Fruit fly (Drosophila melanogaster) whole organism: ENCODE measurements around the gene CG33723.

Experiments used
- CG8478 ChIP-seq: fragments of >200 bp; optimal IDR thresholded peaks from 2 replicates; lab custom pipeline; 2018; ENCODE audit warnings: inconsistent platforms
- Dll ChIP-seq: fragments of >200 bp; optimal IDR thresholded peaks from 2 replicates; lab custom pipeline; 2017
- EcR ChIP-seq, 2 experiments: fragments of >200 bp; optimal IDR thresholded peaks; 2 replicates each; lab custom pipeline; 2017; ENCODE audit warnings: missing biosample characterization in 2 of 2, missing genetic modification characterization in 2 of 2, missing genetic modification reagents in 2 of 2
- pan ChIP-seq: fragments of >200 bp; optimal IDR thresholded peaks from 2 replicates; lab custom pipeline; 2017
- psq ChIP-seq: fragments of >200 bp; optimal IDR thresholded peaks from 2 replicates; lab custom pipeline; 2017
- usp ChIP-seq: fragments of >200 bp; optimal IDR thresholded peaks from 2 replicates; lab custom pipeline; 2017; ENCODE audit warnings: missing biosample characterization, missing genetic modification characterization, mixed read lengths

The CG33723 gene

DNA sequence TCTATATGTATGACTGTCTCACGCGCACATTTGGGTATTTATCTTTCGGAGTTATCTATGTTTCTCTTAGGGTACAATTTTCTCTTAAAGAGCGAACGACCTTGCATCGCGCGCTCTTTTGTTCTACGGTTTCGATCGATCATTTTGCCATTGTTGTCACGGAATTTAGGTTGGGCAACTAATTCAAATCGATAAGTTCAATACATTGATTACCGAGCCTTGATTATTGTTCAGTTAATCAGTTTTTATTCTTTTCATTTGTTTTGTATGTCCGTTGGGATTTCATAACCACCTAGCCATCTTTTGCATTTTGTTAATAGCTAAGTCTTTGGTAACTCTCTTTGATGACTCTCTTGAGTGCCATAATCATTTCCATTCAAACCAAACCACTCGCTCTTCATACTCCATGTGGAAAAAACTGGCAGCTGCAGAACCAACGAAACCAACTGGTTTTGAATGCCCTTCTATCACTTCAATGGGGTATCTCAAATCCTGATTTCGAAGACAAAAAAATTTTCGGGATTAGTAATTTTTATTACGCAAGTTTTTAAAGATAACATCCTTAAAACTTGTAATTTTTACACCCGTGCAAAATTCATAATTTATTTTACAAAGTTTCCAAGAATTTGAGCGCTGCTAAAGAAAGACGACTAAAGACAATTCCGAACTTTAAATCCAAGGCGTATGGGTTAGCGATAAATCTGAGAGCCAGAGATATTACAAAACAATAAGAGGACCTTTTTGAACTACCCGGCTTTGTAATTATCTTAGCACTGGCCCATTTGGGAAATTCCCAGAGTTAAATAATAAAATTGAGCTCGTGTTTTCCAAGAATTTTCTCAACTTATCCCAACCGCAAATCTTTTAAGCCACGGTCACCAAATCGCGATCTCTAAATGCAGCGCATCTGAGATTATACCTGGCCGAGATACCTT, 8.0 kb upstream of the CG33723 start:
- no peak for TF ChIP-seq psq (lab: Kevin White, UChicago)
- peak; percentile 42 for TF ChIP-seq CG8478 (lab: Kevin White, UChicago)

DNA sequence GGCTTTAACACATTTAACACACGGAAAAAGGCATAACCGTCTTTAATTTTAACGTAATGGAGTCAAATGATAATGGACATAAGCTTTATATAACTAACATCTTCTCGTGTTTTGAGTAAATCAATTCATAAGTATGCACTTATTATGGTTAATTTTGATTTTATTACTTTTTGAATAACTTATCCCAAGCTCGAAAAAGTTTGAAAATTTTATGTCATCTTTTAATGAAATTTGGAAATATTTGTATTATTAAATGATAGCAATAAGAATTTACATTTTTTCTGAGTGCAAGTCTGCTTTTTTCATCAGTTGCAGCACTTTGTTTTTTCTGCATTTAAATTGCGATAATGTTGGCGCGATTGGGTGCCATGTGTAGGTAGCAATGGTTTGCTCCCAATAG, 7.3 kb upstream of the CG33723 start:
- TF ChIP-seq psq (lab: Kevin White, UChicago) (no peak), EcR (GFP tag; optimal IDR thresholded peaks at IDR 0.05; lab: Kevin White, UChicago) (no peak), pan (no peak), Dll (lab: Kevin White, UChicago) (no peak), usp (GFP tag; lab: Kevin White, UChicago) (no peak), CG8478 (lab: Kevin White, UChicago) (no peak)

DNA sequence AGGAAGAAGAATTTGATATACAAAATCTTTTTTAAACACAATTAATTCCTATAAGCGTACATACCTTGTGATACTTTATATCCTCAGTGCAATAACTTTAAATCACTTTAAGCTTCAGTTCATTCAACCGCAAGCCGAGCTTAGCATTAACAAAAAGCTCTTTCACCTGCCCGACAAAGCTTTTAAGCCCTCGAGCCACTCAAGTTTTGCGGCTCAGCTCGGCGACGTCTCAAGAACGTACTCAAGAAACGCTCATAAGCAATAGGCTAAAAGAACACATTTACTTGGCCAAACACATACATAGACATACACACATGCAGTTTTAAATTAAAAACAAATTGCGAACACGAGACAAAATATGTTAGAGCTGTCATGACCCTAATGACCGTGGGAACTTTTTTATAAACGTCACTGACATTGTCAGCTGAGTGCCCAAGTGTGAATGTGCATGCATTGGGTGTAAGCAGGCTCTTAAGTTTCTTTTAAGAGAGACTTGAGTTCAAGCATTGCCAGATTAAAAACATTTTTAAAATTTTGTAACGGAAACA, 5.9 kb upstream of the CG33723 start:
- TF ChIP-seq psq (lab: Kevin White, UChicago) (no peak), Dll (lab: Kevin White, UChicago) (no peak), pan (no peak), EcR (GFP tag; optimal IDR thresholded peaks at IDR 0.05; lab: Kevin White, UChicago) (no peak), CG8478 (lab: Kevin White, UChicago) (no peak), usp (GFP tag; lab: Kevin White, UChicago) (no peak)

DNA sequence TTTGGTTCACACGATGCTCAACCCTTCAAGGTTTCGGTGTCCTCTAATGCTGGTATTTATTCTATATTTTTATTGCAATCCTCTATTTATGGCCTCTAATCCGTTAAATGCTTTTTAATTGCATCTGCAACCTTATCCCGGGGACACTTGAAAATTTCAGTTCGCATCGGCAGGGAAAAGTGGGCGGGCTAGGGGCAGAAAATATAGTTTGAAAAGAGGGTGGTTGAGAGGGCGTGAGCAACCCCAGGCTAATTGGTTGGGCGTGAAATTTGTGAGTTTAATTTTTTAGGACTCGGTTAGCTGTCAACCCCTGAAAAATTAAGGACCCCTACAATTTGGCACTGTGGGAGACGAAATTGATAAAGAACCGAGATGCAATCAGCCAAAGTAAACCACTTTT, 5.2 kb upstream of the CG33723 start:
- TF ChIP-seq CG8478 (lab: Kevin White, UChicago) = no peak
- TF ChIP-seq pan = no peak

DNA sequence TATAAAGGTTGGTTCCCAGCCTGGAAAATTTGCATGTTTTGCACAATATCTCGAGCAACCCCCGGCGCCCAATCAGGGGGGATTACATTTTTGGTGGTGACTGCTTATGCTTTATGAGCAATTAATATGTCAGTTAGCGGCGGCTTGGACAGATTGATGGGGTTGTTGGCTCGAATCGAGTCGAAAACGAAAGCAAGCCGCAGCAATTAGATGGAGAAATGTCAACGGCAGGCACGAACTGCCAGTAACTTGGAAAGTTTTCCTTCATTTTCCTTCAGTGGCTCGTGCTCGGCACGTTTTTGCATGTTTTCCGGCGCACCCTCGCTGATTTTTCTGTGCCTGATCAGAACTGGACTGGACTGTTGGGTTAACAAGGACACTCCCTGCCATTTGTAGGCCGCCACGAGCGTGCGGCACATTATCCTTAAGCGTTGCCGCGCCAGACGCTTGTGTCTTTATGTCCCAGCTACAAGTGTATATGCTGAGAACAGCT, 2.3 kb upstream of the CG33723 start:
- TF ChIP-seq Dll (lab: Kevin White, UChicago) = no peak
- TF ChIP-seq pan = no peak
- TF ChIP-seq CG8478 (lab: Kevin White, UChicago) = no peak
- no peak for TF ChIP-seq psq (lab: Kevin White, UChicago)
- TF ChIP-seq EcR (GFP tag; optimal IDR thresholded peaks at IDR 0.05; lab: Kevin White, UChicago) = no peak
- no peak for TF ChIP-seq usp (GFP tag; lab: Kevin White, UChicago)

DNA sequence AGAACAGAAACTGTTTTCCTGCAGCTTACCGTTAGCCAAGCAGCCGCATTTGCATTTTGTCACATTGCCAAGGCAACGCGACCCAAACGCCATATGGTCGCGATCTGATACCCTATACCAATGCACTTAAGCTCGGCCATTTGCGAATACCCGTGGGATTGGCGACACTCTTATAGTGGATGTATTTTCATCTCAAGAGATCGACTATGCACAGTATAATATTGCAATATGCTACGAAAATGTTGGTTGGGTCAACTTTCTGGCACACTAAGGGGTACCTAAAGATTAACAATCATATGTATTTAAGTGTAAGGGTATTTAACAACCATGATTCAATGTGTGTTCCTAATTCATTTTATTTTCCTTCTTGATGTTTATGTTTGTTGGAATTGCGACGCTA, 2.3 kb downstream of the CG33723 start:
- TF ChIP-seq CG8478 (lab: Kevin White, UChicago) = no peak
- TF ChIP-seq pan = no peak
- TF ChIP-seq Dll (lab: Kevin White, UChicago) = no peak
- no peak for TF ChIP-seq usp (GFP tag; lab: Kevin White, UChicago)
- TF ChIP-seq EcR (GFP tag; optimal IDR thresholded peaks at IDR 0.05; lab: Kevin White, UChicago) = no peak
- TF ChIP-seq psq (lab: Kevin White, UChicago) = no peak

DNA sequence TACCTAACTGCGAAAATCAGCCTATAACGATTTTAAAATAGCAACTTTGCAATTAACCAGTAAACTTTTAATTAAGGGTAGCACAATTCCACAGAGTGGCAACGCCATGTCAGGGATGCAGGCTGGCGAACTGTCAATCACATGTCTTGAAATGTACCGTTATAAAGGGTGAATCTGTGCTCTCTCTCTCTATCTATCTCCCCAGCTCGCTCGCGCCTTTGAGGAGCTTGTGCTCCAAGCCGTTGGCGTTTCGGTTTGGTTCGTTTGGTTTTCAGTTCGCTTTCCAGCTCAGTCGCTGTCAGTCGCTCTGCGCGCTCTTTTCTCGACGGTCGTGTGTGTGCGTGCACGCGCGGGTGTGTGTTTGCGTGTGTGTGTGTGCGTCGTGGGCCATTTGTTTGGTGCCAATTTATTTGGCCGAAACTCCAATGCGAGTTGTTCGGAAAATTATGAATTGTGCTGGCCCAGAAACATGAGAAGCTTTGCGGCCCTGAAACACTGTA, 3.3 kb downstream of the CG33723 start, which contains the start of gene numb:
Gene numb, plus strand, starts transcription at position 254 of the 500 bp plus-strand sequence.
- TF ChIP-seq EcR (GFP tag; optimal IDR thresholded peaks at IDR 0.05; lab: Kevin White, UChicago) (no peak), Dll (lab: Kevin White, UChicago) (no peak), psq (lab: Kevin White, UChicago) (no peak), usp (GFP tag; lab: Kevin White, UChicago) (no peak), pan (no peak)

DNA sequence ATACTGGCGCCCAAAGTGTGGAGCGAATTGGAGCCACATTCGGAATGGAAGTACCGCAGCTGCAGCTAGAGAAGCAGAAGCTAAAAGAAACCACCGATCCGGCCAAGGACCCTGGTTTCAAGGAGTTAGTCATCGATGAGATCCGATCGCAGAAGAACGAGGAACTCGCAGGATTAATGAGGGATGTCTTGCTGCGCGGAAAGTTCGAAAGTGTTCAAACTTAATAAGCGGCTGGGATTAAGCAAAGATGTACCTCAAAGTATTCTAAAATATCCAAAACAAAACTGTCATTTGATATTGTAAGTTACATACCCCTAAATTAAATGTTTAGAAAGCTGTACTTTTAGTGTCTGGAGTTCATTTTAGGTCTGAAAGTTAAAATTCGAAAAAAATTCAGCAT, 4.0 kb downstream of the CG33723 start, which contains the start of gene RpS28-like:
Gene RpS28-like, plus strand, starts transcription at position 301 of the 400 bp plus-strand sequence.
- TF ChIP-seq CG8478 (lab: Kevin White, UChicago) = no peak
- TF ChIP-seq Dll (lab: Kevin White, UChicago) = no peak
- no peak for TF ChIP-seq psq (lab: Kevin White, UChicago)
- TF ChIP-seq pan = no peak

DNA sequence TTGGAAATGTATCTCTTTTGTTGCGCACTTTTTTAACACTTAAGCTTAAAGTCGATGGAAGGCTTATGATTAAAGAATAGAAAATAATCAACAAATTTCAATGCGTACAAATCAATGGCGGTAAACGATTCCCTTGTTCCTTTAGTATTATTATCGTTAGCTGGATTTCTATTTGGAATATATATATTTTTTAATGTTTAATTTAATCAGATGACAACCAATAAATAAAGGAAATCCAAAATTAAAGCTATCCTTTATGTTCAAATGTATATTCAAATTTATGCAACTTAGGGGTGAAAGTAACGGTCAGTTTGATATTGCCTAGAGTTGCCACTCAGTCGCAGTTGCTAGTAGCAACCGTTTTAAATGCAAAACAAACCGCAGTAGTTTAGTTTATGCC, 5.4 kb downstream of the CG33723 start, which contains the start of gene CG3769:
Gene CG3769, plus strand, starts transcription at position 301 of the 400 bp plus-strand sequence.
- TF ChIP-seq EcR (GFP tag; optimal IDR thresholded peaks at IDR 0.05; lab: Kevin White, UChicago) (no peak), CG8478 (lab: Kevin White, UChicago) (no peak), Dll (lab: Kevin White, UChicago) (no peak), pan (no peak), usp (GFP tag; lab: Kevin White, UChicago) (no peak), psq (lab: Kevin White, UChicago) (no peak)

DNA sequence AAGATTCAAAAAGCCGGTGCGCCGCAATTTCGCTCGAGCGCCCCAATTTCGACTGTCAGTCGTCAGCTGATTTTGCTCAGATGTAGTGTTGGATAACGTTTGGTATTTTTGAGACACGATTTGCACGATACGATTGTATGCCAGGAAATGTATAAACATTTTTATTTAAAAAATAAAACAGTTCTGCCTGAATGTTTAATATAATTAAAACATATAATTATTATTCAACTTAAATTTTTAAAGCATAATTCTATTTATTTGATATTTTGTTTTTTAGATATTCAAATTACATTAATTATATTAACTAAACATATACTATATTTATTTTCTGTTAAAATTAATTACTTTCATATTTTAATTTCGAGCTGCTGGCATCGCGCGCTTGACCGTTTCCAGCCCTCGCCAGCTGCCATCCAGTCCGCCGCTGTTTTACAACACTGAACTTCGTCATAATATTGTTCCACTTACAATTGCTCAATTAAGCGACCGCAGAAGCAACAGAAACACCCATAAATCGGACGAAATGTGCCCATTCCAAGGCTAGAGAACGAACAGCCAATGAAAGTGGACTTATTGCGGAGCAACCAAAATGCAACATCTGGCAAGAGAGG, 9.4 kb downstream of the CG33723 start, which contains the start of the genes FucTB and scat:
Gene FucTB, minus strand, starts transcription at position 61 of the 611 bp plus-strand sequence.
Gene scat, plus strand, starts transcription at position 414 of the 611 bp plus-strand sequence.
- TF ChIP-seq usp (GFP tag; lab: Kevin White, UChicago) = no peak
- no peak for TF ChIP-seq Dll (lab: Kevin White, UChicago)
- no peak for TF ChIP-seq psq (lab: Kevin White, UChicago)
- no peak for TF ChIP-seq pan
- TF ChIP-seq EcR (GFP tag; optimal IDR thresholded peaks at IDR 0.05; lab: Kevin White, UChicago) = no peak
- no peak for TF ChIP-seq CG8478 (lab: Kevin White, UChicago)

DNA sequence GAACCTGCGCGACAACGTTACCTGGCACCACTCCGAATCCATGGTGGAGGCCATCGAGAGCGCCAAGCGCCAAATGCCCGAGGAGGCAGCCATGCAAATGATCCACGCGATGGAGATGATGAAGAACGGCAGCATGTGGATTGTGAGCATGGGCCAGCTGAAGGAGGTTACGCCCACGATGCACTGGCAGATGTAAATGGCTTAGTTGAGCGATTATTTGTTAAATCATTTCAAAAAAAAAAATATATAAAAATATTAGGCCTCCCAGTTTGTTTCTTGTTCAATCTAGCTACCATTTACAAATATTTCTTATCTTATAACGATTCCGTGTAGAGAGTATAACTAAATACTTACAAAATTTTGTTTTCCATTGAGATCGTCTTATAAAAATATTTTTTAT, 13.0 kb downstream of the CG33723 start, which contains the start of gene CG42847:
Gene CG42847, plus strand, starts transcription at position 301 of the 400 bp plus-strand sequence.
- TF ChIP-seq usp (GFP tag; lab: Kevin White, UChicago) (no peak), psq (lab: Kevin White, UChicago) (no peak), Dll (lab: Kevin White, UChicago) (no peak), CG8478 (lab: Kevin White, UChicago) (no peak), pan (no peak), EcR (GFP tag; optimal IDR thresholded peaks at IDR 0.05; lab: Kevin White, UChicago) (no peak)
